Worm (Caenorhabditis elegans) whole organism, early embryonic: ENCODE results near the gene Y43F8C.9.

Experiments
- F13C5.2 ChIP-seq: sonication (generic microtip); optimal IDR thresholded peaks from 2 replicates; lab custom pipeline; 2017; ENCODE audit warnings: mild to moderate bottlenecking, missing genetic modification characterization, inconsistent platforms, missing compliant biosample characterization
- aly-1 ChIP-seq: sonication (generic microtip); optimal IDR thresholded peaks from 2 replicates; lab custom pipeline; 2016; ENCODE audit warnings: missing genetic modification characterization, missing compliant biosample characterization
- ama-1 ChIP-seq: fragments of 150-350 bp; optimal IDR thresholded peaks from 2 replicates; lab custom pipeline; 2014
- ceh-13 ChIP-seq: fragments of 200-800 bp; sonication (Bioruptor generic); optimal IDR thresholded peaks from 2 replicates; lab custom pipeline; 2018; ENCODE audit warnings: mild to moderate bottlenecking, missing genetic modification characterization, missing compliant biosample characterization
- ets-7 ChIP-seq: sonication (generic microtip); optimal IDR thresholded peaks from 2 replicates; lab custom pipeline; 2016; ENCODE audit warnings: missing genotype, missing genetic modification characterization, missing compliant biosample characterization
- flt-1 ChIP-seq: fragments of 200-800 bp; sonication (Bioruptor generic); IDR thresholded peaks from 2 replicates; pipeline ENCODE4 v1.3.6; 2022; ENCODE audit warnings: missing genetic modification characterization, missing compliant biosample characterization
- pes-1 ChIP-seq: fragments of 200-800 bp; sonication (Bioruptor generic); IDR thresholded peaks from 2 replicates; pipeline ENCODE4 v1.3.6; 2022; ENCODE audit warnings: missing genetic modification reagents, missing genetic modification characterization, missing compliant biosample characterization
- scrt-1 ChIP-seq: fragments of 200-800 bp; sonication (Bioruptor generic); IDR thresholded peaks from 2 replicates; pipeline ENCODE4 v1.3.6; 2022; ENCODE audit warnings: missing genetic modification characterization, missing compliant biosample characterization
- sea-1 ChIP-seq: fragments of 200-800 bp; sonication (Bioruptor generic); conservative IDR thresholded peaks from 2 replicates; pipeline ENCODE4 v1.3.6; 2022; ENCODE audit warnings: missing genetic modification characterization, missing compliant biosample characterization
- tbx-11 ChIP-seq: fragments of 200-800 bp; sonication (Bioruptor generic); IDR thresholded peaks from 2 replicates; pipeline ENCODE4 v1.3.6; 2022; ENCODE audit warnings: missing genetic modification characterization, missing compliant biosample characterization
- tbx-37 ChIP-seq: fragments of 200-800 bp; sonication (Bioruptor generic); conservative IDR thresholded peaks from 2 replicates; pipeline ENCODE4 v1.3.6; 2022; ENCODE audit warnings: missing genetic modification reagents, missing genetic modification characterization, missing compliant biosample characterization

DNA sequence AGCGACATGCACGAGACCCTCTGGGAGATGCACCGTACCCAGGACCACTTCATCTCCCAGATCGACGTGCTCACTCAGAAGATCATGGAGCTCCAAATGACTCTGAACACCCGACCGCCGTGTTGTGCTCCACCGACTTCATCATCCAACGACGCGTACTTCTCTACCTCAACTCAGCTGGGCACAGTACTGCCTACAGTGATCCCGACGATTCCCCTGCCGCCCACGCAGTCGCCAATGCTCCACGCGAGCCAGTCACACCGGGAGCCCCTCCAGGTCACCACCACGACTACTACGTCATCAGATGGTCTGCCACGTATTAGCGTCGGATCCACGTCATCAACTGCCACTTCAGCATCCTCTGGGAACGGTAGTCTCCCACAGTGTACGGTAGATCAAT is 40.5 kb upstream of the Y43F8C.9 start:
- TF ChIP-seq tbx-37 (GFP tag; lab: Robert Waterston, UW) (no peak), ama-1 (lab: Kevin White, UChicago) (no peak), tbx-11 (GFP tag; lab: Robert Waterston, UW) (no peak), F13C5.2 (tag; lab: Kevin White, UChicago) (no peak), ceh-13 (no peak), aly-1 (no peak), ets-7 (tag; lab: Kevin White, UChicago) (no peak), scrt-1 (GFP tag; lab: Robert Waterston, UW) (no peak), flt-1 (GFP tag; lab: Robert Waterston, UW) (no peak), pes-1 (GFP tag; lab: Robert Waterston, UW) (no peak), sea-1 (GFP tag; lab: Robert Waterston, UW) (no peak)
